Worm (Caenorhabditis elegans): ENCODE measurements around the gene col-14.
A peak's percentile ranks its signal among the peaks of the same experiment; 100 is the strongest.

The col-14 gene

DNA sequence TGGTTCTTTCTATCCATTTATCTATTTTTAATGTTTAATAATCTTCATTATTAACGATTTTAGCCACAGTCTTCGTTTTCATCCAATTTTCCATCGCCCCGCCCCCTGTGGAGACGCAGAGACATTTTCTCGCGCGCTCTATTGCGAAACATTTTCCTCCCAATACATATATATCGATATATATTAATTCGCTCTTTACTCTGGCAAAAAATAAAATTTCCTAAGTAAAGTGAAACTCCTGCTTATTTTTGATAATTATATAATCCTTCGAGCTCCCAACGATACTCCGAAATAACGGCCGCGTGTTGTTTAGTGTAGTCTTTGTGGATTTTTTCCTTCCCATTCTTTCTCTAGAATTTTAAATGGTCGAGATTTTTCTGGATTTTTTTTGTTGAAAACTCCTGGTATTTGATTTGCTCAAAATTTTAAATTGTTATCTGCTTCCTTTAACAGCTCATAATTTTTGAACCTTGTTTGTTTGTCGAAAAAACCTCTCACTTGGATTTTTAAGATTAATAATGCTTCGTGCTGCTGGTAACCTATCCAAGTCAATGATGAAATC lies 24.7 kb upstream of the col-14 start, which contains the start of gene sucg-1:
sucg-1 (plus strand) TSS at position 512 of the 562 bp plus-strand sequence.
- TF ChIP-seq M03D4.4 (tag; optimal IDR thresholded peaks at IDR 0.05) (no peak), ces-1 (GFP tag; optimal IDR thresholded peaks at IDR 0.05) (peak; percentile 2)

DNA sequence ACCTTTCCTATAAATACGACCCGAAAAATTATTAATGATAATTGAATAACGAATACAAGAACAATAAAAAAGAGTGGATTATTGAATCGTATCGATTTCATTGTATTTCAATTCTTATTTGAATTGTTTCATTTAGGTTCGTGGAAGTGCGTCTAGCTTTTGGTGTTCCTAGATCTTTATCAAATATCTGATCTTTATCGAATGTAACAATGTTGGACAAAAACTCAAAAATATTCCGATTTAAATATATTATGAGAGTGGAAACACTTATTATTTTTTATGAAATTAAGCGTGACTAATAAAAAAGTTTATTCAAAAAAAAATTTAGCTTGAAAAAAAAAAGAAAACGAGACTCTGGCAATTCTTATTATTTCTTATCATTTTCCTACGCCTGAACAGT lies 21.2 kb upstream of the col-14 start, which contains the start of the genes C50F7.9 and C50F7.3:
C50F7.9 (minus strand) TSS at position 101 of the 400 bp plus-strand sequence.
C50F7.3 (plus strand) TSS at position 370 of the 400 bp plus-strand sequence.
- TF ChIP-seq tbx-8 (GFP tag; optimal IDR thresholded peaks at IDR 0.05) (no peak), ceh-39 (tag; optimal IDR thresholded peaks at IDR 0.05) (no peak), mep-1 (tag; optimal IDR thresholded peaks at IDR 0.05) (no peak), elt-1 (tag; optimal IDR thresholded peaks at IDR 0.05; ENCODE audit: borderline replicate concordance, insufficient read depth) (no peak), ces-1 (GFP tag; optimal IDR thresholded peaks at IDR 0.05) (no peak), zip-8 (tag; optimal IDR thresholded peaks at IDR 0.05) (no peak), mls-2 (tag; optimal IDR thresholded peaks at IDR 0.05) (no peak), unc-120 (tag; optimal IDR thresholded peaks at IDR 0.05; ENCODE audit: poor library complexity, severe bottlenecking) (no peak)

DNA sequence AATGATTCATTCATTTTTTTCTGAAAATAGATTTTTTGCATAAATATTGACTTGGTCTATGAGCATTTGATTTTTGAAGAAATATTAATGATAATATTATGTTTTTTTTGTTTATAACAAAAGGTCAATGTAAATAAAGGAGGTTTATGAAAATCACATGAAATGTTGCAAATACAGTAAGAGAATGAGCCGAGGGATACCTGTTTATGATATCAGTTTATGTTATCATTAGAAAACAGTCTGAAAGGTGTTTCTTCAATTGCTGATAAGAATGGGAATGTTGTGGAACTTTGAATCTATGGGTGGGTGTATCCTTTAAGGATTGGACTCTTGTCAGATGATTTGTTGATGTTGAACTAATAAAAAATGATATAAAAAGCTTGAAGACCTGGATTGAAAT lies 19.0 kb upstream of the col-14 start:
- TF ChIP-seq ceh-39 (tag; optimal IDR thresholded peaks at IDR 0.05) (no peak), nhr-28 (tag; optimal IDR thresholded peaks at IDR 0.05) (no peak), flh-1 (GFP tag; optimal IDR thresholded peaks at IDR 0.05) (no peak), ham-2 (GFP tag; optimal IDR thresholded peaks at IDR 0.05) (no peak), zip-8 (tag; optimal IDR thresholded peaks at IDR 0.05) (no peak), nhr-2 (tag; optimal IDR thresholded peaks at IDR 0.05) (no peak), blmp-1 (tag; optimal IDR thresholded peaks at IDR 0.05) (no peak), sem-2 (GFP tag; optimal IDR thresholded peaks at IDR 0.05) (no peak), snpc-4 (tag; optimal IDR thresholded peaks at IDR 0.05) (no peak), unc-62 (GFP tag; optimal IDR thresholded peaks at IDR 0.05) (no peak), hlh-1 (tag; optimal IDR thresholded peaks at IDR 0.05) (no peak)

DNA sequence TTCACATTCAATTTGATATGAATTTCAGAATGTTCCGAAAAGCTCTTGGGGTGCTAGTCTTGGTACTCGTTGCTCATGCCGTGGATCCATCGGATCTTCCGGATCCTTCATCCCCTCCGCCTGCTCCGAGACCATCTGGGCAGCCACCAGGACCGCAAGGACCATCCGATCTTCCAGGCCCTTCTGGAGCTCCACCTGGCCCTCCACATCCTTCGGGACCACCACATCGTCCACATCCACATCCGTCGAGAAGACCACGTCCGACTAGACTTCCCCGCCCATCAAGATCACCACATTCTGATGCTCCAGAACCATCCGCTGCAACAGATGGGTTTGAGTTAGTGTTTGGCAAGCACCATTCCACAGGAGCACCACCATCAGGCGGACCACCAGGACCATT lies 18.6 kb upstream of the col-14 start, which contains the start of gene clx-1:
clx-1 (plus strand) TSS at position 30 of the 400 bp plus-strand sequence.
- no peak for TF ChIP-seq mab-5 (tag; optimal IDR thresholded peaks at IDR 0.05)
- no peak for TF ChIP-seq nhr-76 (tag; optimal IDR thresholded peaks at IDR 0.05)
- TF ChIP-seq sem-2 (GFP tag; optimal IDR thresholded peaks at IDR 0.05): no peak
- no peak for TF ChIP-seq nhr-28 (tag; optimal IDR thresholded peaks at IDR 0.05)
- TF ChIP-seq ztf-11 (tag; optimal IDR thresholded peaks at IDR 0.05): no peak
- no peak for TF ChIP-seq lin-13 (tag; optimal IDR thresholded peaks at IDR 0.05)
- TF ChIP-seq blmp-1 (tag; optimal IDR thresholded peaks at IDR 0.05): no peak
- TF ChIP-seq pha-4 (tag; optimal IDR thresholded peaks at IDR 0.05): no peak

DNA sequence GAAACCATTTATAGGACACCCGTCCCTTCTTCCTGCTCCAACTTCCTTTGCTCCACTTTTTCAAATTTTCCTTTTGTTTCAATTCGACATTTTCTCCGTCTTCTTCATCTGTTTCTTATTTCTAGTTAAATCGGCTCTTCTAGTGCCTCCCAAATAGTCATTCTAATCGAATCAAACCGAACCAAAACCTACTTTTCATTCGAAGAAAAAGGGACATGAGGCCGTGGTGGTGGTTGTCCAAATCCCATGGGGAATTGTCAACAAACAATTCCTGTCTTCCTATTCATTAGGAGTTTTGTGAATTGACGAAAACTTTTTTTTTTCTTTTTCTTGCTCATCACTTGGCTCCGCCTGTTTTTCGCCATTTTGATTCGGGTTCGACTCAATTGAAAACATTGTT lies 16.6 kb upstream of the col-14 start:
- TF ChIP-seq ces-1 (GFP tag; optimal IDR thresholded peaks at IDR 0.05) (peak; percentile 50), lsy-2 (tag; optimal IDR thresholded peaks at IDR 0.05) (no peak), unc-62 (GFP tag; optimal IDR thresholded peaks at IDR 0.05) (no peak)

DNA sequence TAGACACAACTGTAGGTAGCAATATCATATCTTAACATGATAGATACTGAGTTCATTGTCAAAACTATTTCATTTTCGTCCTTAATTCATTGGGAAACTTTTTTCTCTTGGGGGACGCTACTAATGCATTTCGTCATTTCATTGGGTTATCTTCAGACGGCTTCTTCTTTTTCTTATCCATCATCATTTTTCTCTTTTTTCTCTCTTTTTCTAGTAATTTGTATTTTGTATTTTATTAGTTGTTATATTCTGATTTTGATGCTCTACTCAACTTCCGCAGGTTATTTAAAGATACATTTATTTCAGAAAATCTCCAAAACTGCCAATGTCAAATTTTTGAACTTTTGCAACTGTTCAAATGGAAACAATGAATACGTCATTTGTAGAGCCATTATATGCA lies 9.7 kb upstream of the col-14 start, which contains the start of gene npr-35:
npr-35 (plus strand) TSS at position 301 of the 400 bp plus-strand sequence.
- TF ChIP-seq flh-1 (GFP tag; optimal IDR thresholded peaks at IDR 0.05) (no peak), unc-39 (tag; optimal IDR thresholded peaks at IDR 0.05) (no peak), ces-1 (GFP tag; optimal IDR thresholded peaks at IDR 0.05) (no peak), ham-2 (GFP tag; optimal IDR thresholded peaks at IDR 0.05) (no peak), mab-5 (tag; optimal IDR thresholded peaks at IDR 0.05) (no peak), ceh-43 (GFP tag; optimal IDR thresholded peaks at IDR 0.05) (no peak), ceh-39 (tag; optimal IDR thresholded peaks at IDR 0.05) (no peak), snpc-4 (tag; optimal IDR thresholded peaks at IDR 0.05) (no peak), blmp-1 (tag; optimal IDR thresholded peaks at IDR 0.05) (no peak), nhr-12 (tag; optimal IDR thresholded peaks at IDR 0.05) (no peak)

DNA sequence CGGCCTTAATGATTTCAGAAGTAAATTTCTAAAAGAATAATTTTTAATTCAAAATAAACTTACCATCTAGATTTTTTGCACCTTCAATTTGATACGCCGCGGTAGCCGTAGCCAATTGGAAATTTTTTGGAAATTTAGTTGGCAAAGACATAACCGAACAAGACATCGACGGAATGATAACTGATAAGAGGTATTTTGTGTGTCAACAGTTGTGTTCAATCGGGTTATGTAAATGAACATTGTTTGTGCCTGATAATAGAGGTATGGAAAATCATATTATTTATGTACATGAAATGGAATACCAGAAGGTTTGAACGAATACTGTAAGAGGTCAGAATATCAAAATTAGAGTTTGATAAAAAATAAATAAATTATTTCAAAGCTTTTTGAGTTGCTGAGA lies 5.4 kb upstream of the col-14 start, which contains the start of gene klo-1:
klo-1 (minus strand) TSS at position 388 of the 400 bp plus-strand sequence.
- no peak for TF ChIP-seq lsy-2 (tag; optimal IDR thresholded peaks at IDR 0.05)

All from whole organism, mixed stage, embryonic.